Worm (Caenorhabditis elegans): Measurements from ENCODE around the gene aex-2.

DNA sequence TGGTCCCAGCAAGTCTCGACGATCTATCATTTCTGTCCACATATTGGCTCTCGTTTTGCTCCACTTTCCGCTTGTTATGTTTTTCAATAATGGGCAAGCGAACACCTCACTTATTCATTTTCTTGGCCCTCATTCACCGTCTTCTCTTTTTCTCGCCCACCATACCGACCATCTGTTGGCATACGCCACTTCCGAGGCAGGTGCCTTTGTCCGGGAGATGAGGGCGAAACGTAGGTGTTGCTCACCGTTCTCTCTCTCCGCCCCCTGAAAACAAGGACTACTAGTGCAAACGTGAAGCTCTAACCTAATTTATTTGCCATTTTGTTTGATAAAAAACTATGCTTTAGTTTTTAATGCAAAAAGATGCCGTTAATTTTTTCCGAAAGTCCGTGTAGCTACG lies 44.7 kb upstream of the aex-2 start:
- TF ChIP-seq unc-62 (GFP tag; optimal IDR thresholded peaks at IDR 0.05) (no peak), F10E7.11 (tag; optimal IDR thresholded peaks at IDR 0.05) (no peak), bed-2 (GFP tag; IDR thresholded peaks at IDR 0.05) (no peak), F22D6.2 (tag; optimal IDR thresholded peaks at IDR 0.05) (no peak), lin-35 (GFP tag; optimal IDR thresholded peaks at IDR 0.05) (no peak), lin-40 (tag; optimal IDR thresholded peaks at IDR 0.05) (no peak), F37B4.10 (GFP tag; IDR thresholded peaks at IDR 0.05) (no peak), ceh-27 (GFP tag; optimal IDR thresholded peaks at IDR 0.05) (no peak), snpc-1.1 (tag; optimal IDR thresholded peaks at IDR 0.05; ENCODE audit: insufficient read depth) (no peak)

All from whole organism, young adult.